Fruit fly (Drosophila melanogaster) whole organism, embryonic: Measurements from ENCODE around the gene CG8136.

Source experiments
- Adf1 ChIP-seq: fragments of 200-800 bp; sonication (Bioruptor generic); IDR thresholded peaks from 2 replicates; pipeline ENCODE4 v1.3.6; 2022; ENCODE audit warnings: missing biosample characterization, missing genetic modification characterization
- Atf-2 ChIP-seq: fragments of 200-800 bp; sonication (Bioruptor generic); optimal IDR thresholded peaks from 2 replicates; lab custom pipeline; 2016; ENCODE audit warnings: missing biosample characterization, missing genetic modification characterization
- BtbVII ChIP-seq: fragments of 200-800 bp; sonication (Bioruptor generic); optimal IDR thresholded peaks from 3 replicates; lab custom pipeline; 2017; ENCODE audit warnings: missing biosample characterization, mild to moderate bottlenecking, missing genetic modification characterization
- CG10267 ChIP-seq: fragments of 200-800 bp; sonication (Bioruptor generic); optimal IDR thresholded peaks from 2 replicates; lab custom pipeline; 2018; ENCODE audit warnings: missing biosample characterization, mild to moderate bottlenecking, missing genetic modification characterization, moderate library complexity
- CG10431 ChIP-seq: fragments of 200-800 bp; sonication (Bioruptor generic); optimal IDR thresholded peaks from 3 replicates; lab custom pipeline; 2018; ENCODE audit warnings: missing biosample characterization, mild to moderate bottlenecking, missing genetic modification characterization
- CG10959 ChIP-seq: fragments of 200-800 bp; sonication (Bioruptor generic); IDR thresholded peaks from 2 replicates; pipeline ENCODE4 v1.3.6; 2022; ENCODE audit warnings: missing biosample characterization, missing genetic modification characterization
- CG10979 ChIP-seq: fragments of 200-800 bp; sonication (Bioruptor generic); optimal IDR thresholded peaks from 2 replicates; lab custom pipeline; 2018; ENCODE audit warnings: missing biosample characterization, mild to moderate bottlenecking, missing genetic modification characterization, moderate library complexity
- CG12299 ChIP-seq: fragments of 200-800 bp; sonication (Bioruptor generic); optimal IDR thresholded peaks from 2 replicates; lab custom pipeline; 2018; ENCODE audit warnings: missing biosample characterization, mild to moderate bottlenecking, missing genetic modification characterization
- CG1233 ChIP-seq: fragments of 200-800 bp; sonication (Bioruptor generic); optimal IDR thresholded peaks from 4 replicates; lab custom pipeline; 2018; ENCODE audit warnings: missing biosample characterization, mild to moderate bottlenecking, missing genetic modification characterization
- CG12391 ChIP-seq: fragments of 200-800 bp; sonication (Bioruptor generic); optimal IDR thresholded peaks from 3 replicates; lab custom pipeline; 2018; ENCODE audit warnings: missing biosample characterization, mild to moderate bottlenecking, missing genetic modification characterization, moderate library complexity
- CG14667 ChIP-seq: fragments of 200-800 bp; sonication (Bioruptor generic); IDR thresholded peaks from 2 replicates; pipeline ENCODE4 v1.3.6; 2022; ENCODE audit warnings: missing biosample characterization, missing genetic modification characterization
- CG15269 ChIP-seq: fragments of 200-800 bp; sonication (Bioruptor generic); optimal IDR thresholded peaks from 2 replicates; lab custom pipeline; 2018; ENCODE audit warnings: missing biosample characterization, mild to moderate bottlenecking, missing genetic modification characterization, moderate library complexity
- CG16779 ChIP-seq: fragments of 200-800 bp; sonication (Bioruptor generic); IDR thresholded peaks from 2 replicates; pipeline ENCODE4 v1.3.6; 2022; ENCODE audit warnings: missing biosample characterization, missing genetic modification characterization
- CG18599 ChIP-seq: fragments of 200-800 bp; sonication (Bioruptor generic); optimal IDR thresholded peaks from 3 replicates; lab custom pipeline; 2017; ENCODE audit warnings: missing biosample characterization, missing genetic modification characterization, mild to moderate bottlenecking, moderate library complexity, missing genetic modification reagents
- CG18764 ChIP-seq: fragments of 200-800 bp; sonication (Bioruptor generic); optimal IDR thresholded peaks from 3 replicates; lab custom pipeline; 2016; ENCODE audit warnings: missing biosample characterization, missing genetic modification characterization
- CG2712 ChIP-seq: fragments of 200-800 bp; optimal IDR thresholded peaks from 3 replicates; lab custom pipeline; 2019; ENCODE audit warnings: missing biosample characterization, mild to moderate bottlenecking, missing genetic modification characterization, moderate library complexity
- CG34422 ChIP-seq: fragments of 200-800 bp; sonication (Bioruptor generic); IDR thresholded peaks from 3 replicates; pipeline ENCODE4 v1.3.6; 2022; ENCODE audit warnings: missing biosample characterization, missing genetic modification characterization
- CG3847 ChIP-seq: fragments of 200-800 bp; sonication (Bioruptor generic); IDR thresholded peaks from 2 replicates; pipeline ENCODE4 v1.3.6; 2022; ENCODE audit warnings: missing biosample characterization, missing genetic modification characterization
- CG4707 ChIP-seq: fragments of 200-800 bp; sonication (Bioruptor generic); optimal IDR thresholded peaks from 2 replicates; lab custom pipeline; 2018; ENCODE audit warnings: missing biosample characterization, mild to moderate bottlenecking, missing genetic modification characterization, moderate library complexity
- CG6689 ChIP-seq: fragments of 200-800 bp; sonication (Bioruptor generic); IDR thresholded peaks from 2 replicates; pipeline ENCODE4 v1.3.6; 2022; ENCODE audit warnings: missing biosample characterization, missing genetic modification characterization
- CG9609 ChIP-seq: fragments of 200-800 bp; sonication (Bioruptor generic); optimal IDR thresholded peaks from 3 replicates; lab custom pipeline; 2016; ENCODE audit warnings: missing biosample characterization, missing genetic modification characterization
- CG9797 ChIP-seq: fragments of 200-800 bp; sonication (Bioruptor generic); optimal IDR thresholded peaks from 3 replicates; lab custom pipeline; 2018; ENCODE audit warnings: missing biosample characterization, mild to moderate bottlenecking, missing genetic modification characterization
- CG9932 ChIP-seq: fragments of 200-800 bp; sonication (Bioruptor generic); IDR thresholded peaks from 2 replicates; pipeline ENCODE4 v1.3.6; 2022; ENCODE audit warnings: missing biosample characterization, missing genetic modification characterization
- Fer1 ChIP-seq: fragments of 200-800 bp; sonication (Bioruptor generic); optimal IDR thresholded peaks from 2 replicates; lab custom pipeline; 2017; ENCODE audit warnings: missing biosample characterization, mild to moderate bottlenecking, missing genetic modification characterization
- H15 ChIP-seq: fragments of 200-800 bp; sonication (Bioruptor generic); IDR thresholded peaks from 3 replicates; pipeline ENCODE4 v1.3.6; 2022; ENCODE audit warnings: missing biosample characterization, missing genetic modification characterization
- Hey ChIP-seq: fragments of 200-800 bp; sonication (Bioruptor generic); optimal IDR thresholded peaks from 3 replicates; lab custom pipeline; 2018; ENCODE audit warnings: missing biosample characterization, mild to moderate bottlenecking, missing genetic modification characterization
- HmgD ChIP-seq: fragments of 200-800 bp; sonication (Bioruptor generic); optimal IDR thresholded peaks from 3 replicates; lab custom pipeline; 2016; ENCODE audit warnings: missing biosample characterization, missing genetic modification characterization
- Hr51 ChIP-seq, 2 experiments: fragments of 200-800 bp; sonication (Bioruptor generic); optimal IDR thresholded peaks; 2 replicates in 1 of 2; 3 replicates in 1 of 2; lab custom pipeline; 2016 to 2018; ENCODE audit warnings: missing biosample characterization in 2 of 2, missing genetic modification characterization in 2 of 2, mild to moderate bottlenecking in 1 of 2, moderate library complexity in 1 of 2
- Max ChIP-seq: fragments of 200-800 bp; sonication (Bioruptor generic); optimal IDR thresholded peaks from 2 replicates; lab custom pipeline; 2016; ENCODE audit warnings: missing biosample characterization, mild to moderate bottlenecking, missing genetic modification characterization
- Mrtf ChIP-seq: fragments of 200-800 bp; sonication (Bioruptor generic); IDR thresholded peaks from 3 replicates; pipeline ENCODE4 v1.3.6; 2022; ENCODE audit warnings: missing biosample characterization, missing genetic modification characterization
- Poxn ChIP-seq: fragments of 200-800 bp; sonication (Bioruptor generic); IDR thresholded peaks from 2 replicates; pipeline ENCODE4 v1.3.6; 2022; ENCODE audit warnings: missing biosample characterization, missing genetic modification characterization
- Sox100B ChIP-seq: fragments of 200-800 bp; sonication (Bioruptor generic); optimal IDR thresholded peaks from 3 replicates; lab custom pipeline; 2018; ENCODE audit warnings: missing biosample characterization, mild to moderate bottlenecking, missing genetic modification characterization
- Vsx1 ChIP-seq: fragments of 200-800 bp; sonication (Bioruptor generic); optimal IDR thresholded peaks from 2 replicates; lab custom pipeline; 2017; ENCODE audit warnings: missing biosample characterization, mild to moderate bottlenecking, missing genetic modification characterization, missing genetic modification reagents
- ara ChIP-seq: fragments of 200-800 bp; sonication (Bioruptor generic); IDR thresholded peaks from 2 replicates; pipeline ENCODE4 v1.3.6; 2022; ENCODE audit warnings: missing biosample characterization, missing genetic modification characterization
- caup ChIP-seq: fragments of 200-800 bp; sonication (Bioruptor generic); optimal IDR thresholded peaks from 3 replicates; lab custom pipeline; 2017; ENCODE audit warnings: missing biosample characterization, mild to moderate bottlenecking, missing genetic modification characterization, moderate library complexity; ENCODE audit not compliant: severe bottlenecking
- dmrt11E ChIP-seq: fragments of 200-800 bp; sonication (Bioruptor generic); optimal IDR thresholded peaks from 3 replicates; lab custom pipeline; 2018; ENCODE audit warnings: missing biosample characterization, mild to moderate bottlenecking, missing genetic modification characterization, moderate library complexity
- grau ChIP-seq: fragments of 200-800 bp; optimal IDR thresholded peaks from 3 replicates; lab custom pipeline; 2019; ENCODE audit warnings: missing biosample characterization, mild to moderate bottlenecking, missing genetic modification characterization, moderate library complexity
- gsb-n ChIP-seq: fragments of 200-800 bp; sonication (Bioruptor generic); optimal IDR thresholded peaks from 3 replicates; lab custom pipeline; 2018; ENCODE audit warnings: missing biosample characterization, mild to moderate bottlenecking, missing genetic modification characterization
- kay ChIP-seq: fragments of 200-800 bp; sonication (Bioruptor generic); optimal IDR thresholded peaks from 2 replicates; lab custom pipeline; 2016; ENCODE audit warnings: missing biosample characterization, missing genetic modification characterization
- mam ChIP-seq: fragments of 200-800 bp; sonication (Bioruptor generic); optimal IDR thresholded peaks from 3 replicates; lab custom pipeline; 2016; ENCODE audit warnings: missing biosample characterization, missing genetic modification characterization
- pfk ChIP-seq: fragments of 200-800 bp; sonication (Bioruptor generic); optimal IDR thresholded peaks from 2 replicates; lab custom pipeline; 2018; ENCODE audit warnings: missing biosample characterization, mild to moderate bottlenecking, missing genetic modification characterization, moderate library complexity
- rib ChIP-seq: fragments of 200-800 bp; sonication (Bioruptor generic); IDR thresholded peaks from 2 replicates; pipeline ENCODE4 v1.3.6; 2022; ENCODE audit warnings: missing biosample characterization, missing genetic modification characterization
- sc ChIP-seq, 3 experiments: fragments of >200 bp in 2 of 3; fragments of 200-800 bp in 1 of 3; sonication (Bioruptor generic) in 1 of 3; optimal IDR thresholded peaks; 2 replicates in 2 of 3; 3 replicates in 1 of 3; lab custom pipeline; 2017; ENCODE audit warnings: mild to moderate bottlenecking in 1 of 3, missing biosample characterization in 1 of 3, missing genetic modification characterization in 1 of 3, missing genetic modification reagents in 1 of 3
- slp2 ChIP-seq: fragments of 200-800 bp; sonication (Bioruptor generic); optimal IDR thresholded peaks from 2 replicates; lab custom pipeline; 2016; ENCODE audit warnings: missing biosample characterization, missing genetic modification characterization
- sqz ChIP-seq: fragments of 200-800 bp; sonication (Bioruptor generic); optimal IDR thresholded peaks from 3 replicates; lab custom pipeline; 2018; ENCODE audit warnings: missing biosample characterization, mild to moderate bottlenecking, missing genetic modification characterization
- sug ChIP-seq: fragments of 200-800 bp; optimal IDR thresholded peaks from 2 replicates; lab custom pipeline; 2019; ENCODE audit warnings: missing biosample characterization, mild to moderate bottlenecking, missing genetic modification characterization, moderate library complexity
- vfl ChIP-seq: fragments of 200-800 bp; sonication (Bioruptor generic); optimal IDR thresholded peaks from 2 replicates; lab custom pipeline; 2016; ENCODE audit warnings: missing biosample characterization, missing genetic modification characterization
- vvl ChIP-seq: fragments of 200-800 bp; sonication (Bioruptor generic); IDR thresholded peaks from 2 replicates; pipeline ENCODE4 v1.3.6; 2022; ENCODE audit warnings: missing biosample characterization, missing genetic modification characterization
- wor ChIP-seq: fragments of 200-800 bp; sonication (Bioruptor generic); IDR thresholded peaks from 2 replicates; pipeline ENCODE4 v1.3.6; 2022; ENCODE audit warnings: missing biosample characterization, missing genetic modification characterization
- zen2 ChIP-seq: fragments of 200-800 bp; sonication (Bioruptor generic); IDR thresholded peaks from 3 replicates; pipeline ENCODE4 v1.3.6; 2022; ENCODE audit warnings: missing biosample characterization, missing genetic modification characterization; ENCODE audit not compliant: partially characterized antibody

Gene CG8136

dm6 chr3R:8711890-8712449 is 9.2 kb upstream of the CG8136 start (continued):
- TF ChIP-seq kay (GFP tag; lab: Kevin White, UChicago) (no peak), gsb-n (no peak), mam (no peak), Fer1 (no peak), CG10267 (tag; lab: Kevin White, UChicago) (no peak), Vsx1 (peak; percentile 60), Poxn (GFP tag; lab: Robert Waterston, UW) (no peak), CG12299 (tag; lab: Kevin White, UChicago) (no peak), grau (tag; lab: Kevin White, UChicago) (no peak), sug (peak; percentile 11), CG2712 (tag; lab: Kevin White, UChicago) (peak; percentile 8), zen2 (GFP tag; lab: Robert Waterston, UW) (no peak), CG4707 (GFP tag; lab: Kevin White, UChicago) (peak; percentile 86), caup (no peak), CG15269 (tag; lab: Kevin White, UChicago) (peak; percentile 9), Atf-2 (GFP tag; lab: Kevin White, UChicago) (no peak), Sox100B (peak; percentile 17), vvl (no peak), CG9609 (GFP tag; lab: Kevin White, UChicago) (no peak), wor (no peak), CG10959 (GFP tag; lab: Robert Waterston, UW) (0 out of 2 replicates have a peak, but pooled peaks have one; percentile 28), BtbVII (GFP tag; lab: Kevin White, UChicago) (no peak), slp2 (GFP tag; lab: Kevin White, UChicago) (no peak), Mrtf (GFP tag; lab: Robert Waterston, UW) (no peak), Hr51 (GFP tag; optimal IDR thresholded peaks at IDR 0.05; lab: Kevin White, UChicago) (peak in 1 of 2 experiments; percentile 63), Max (GFP tag; lab: Kevin White, UChicago) (no peak), H15 (GFP tag; lab: Robert Waterston, UW) (no peak), CG9797 (GFP tag; lab: Kevin White, UChicago) (no peak), dmrt11E (tag; lab: Kevin White, UChicago) (no peak), CG10431 (GFP tag; lab: Kevin White, UChicago) (peak; percentile 21), pfk (GFP tag; lab: Kevin White, UChicago) (no peak), CG6689 (no peak), CG12391 (tag; lab: Kevin White, UChicago) (peak; percentile 28), CG14667 (GFP tag; lab: Robert Waterston, UW) (no peak), rib (GFP tag; lab: Robert Waterston, UW) (no peak), CG18764 (GFP tag; lab: Kevin White, UChicago) (no peak), sqz (GFP tag; lab: Kevin White, UChicago) (no peak), CG9932 (GFP tag; lab: Robert Waterston, UW) (no peak), CG34422 (no peak), ara (GFP tag; lab: Robert Waterston, UW) (no peak), CG10979 (tag; lab: Kevin White, UChicago) (peak; percentile 18), CG1233 (no peak), vfl (GFP tag; lab: Kevin White, UChicago) (no peak), CG16779 (GFP tag; lab: Robert Waterston, UW) (no peak), HmgD (GFP tag; lab: Kevin White, UChicago) (no peak), CG3847 (GFP tag; lab: Robert Waterston, UW) (0 out of 2 replicates have a peak, but pooled peaks have one; percentile 15), CG18599 (GFP tag; lab: Kevin White, UChicago) (peak; percentile 12), sc (optimal IDR thresholded peaks at IDR 0.05; lab: Kevin White, UChicago) (no peak), sc (GFP tag; optimal IDR thresholded peaks at IDR 0.05; lab: Kevin White, UChicago) (no peak), Adf1 (GFP tag; lab: Robert Waterston, UW) (no peak), Hey (no peak)
